Worm (Caenorhabditis elegans) whole organism, L4/young adult: ENCODE results near the gene lir-3.

Experiments
- W03F9.2 ChIP-seq: fragments of 150-350 bp; optimal IDR thresholded peaks from 2 replicates; lab custom pipeline; 2014; ENCODE audit warnings: missing biosample characterization, missing genetic modification characterization
- dao-5 ChIP-seq: sonication (generic microtip); optimal IDR thresholded peaks from 2 replicates; lab custom pipeline; 2016; ENCODE audit warnings: missing genotype, missing genetic modification characterization, moderate library complexity, missing compliant biosample characterization
- him-1 ChIP-seq: sonication (generic microtip); optimal IDR thresholded peaks from 2 replicates; lab custom pipeline; 2016; ENCODE audit warnings: missing genotype, missing genetic modification reagents, missing genetic modification characterization, missing compliant biosample characterization

DNA sequence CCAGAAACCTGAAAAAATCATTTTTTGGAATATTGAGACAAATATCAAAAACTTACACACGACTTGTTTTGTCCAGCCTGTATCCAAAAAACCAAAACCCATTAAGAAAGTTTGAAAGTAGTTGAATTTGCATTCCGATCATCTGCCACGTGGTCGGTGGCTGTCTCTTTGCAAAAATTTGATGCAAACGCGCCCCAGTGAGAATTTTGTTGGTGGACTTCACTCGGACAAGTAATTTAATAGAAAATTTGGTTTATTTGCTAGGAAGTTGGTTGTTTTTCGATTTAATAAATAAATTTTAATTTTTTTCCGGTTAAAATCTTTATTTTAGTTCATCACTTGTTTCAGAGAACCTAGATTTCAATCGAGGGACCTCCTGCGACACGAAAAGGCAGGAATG is 9.3 kb downstream of the lir-3 start:
- TF ChIP-seq him-1 (tag; lab: Kevin White, UChicago) (no peak), W03F9.2 (tag; lab: Kevin White, UChicago) (no peak), dao-5 (tag; lab: Kevin White, UChicago) (no peak)
